Fruit fly (Drosophila melanogaster) whole organism, embryonic: Measurements from ENCODE around the gene Ugt37A3.
A peak's percentile ranks its signal among the peaks of the same experiment; 100 is the strongest.

ENCODE experiments used
- B-H2 ChIP-seq: fragments of 200-800 bp; sonication (Bioruptor generic); optimal IDR thresholded peaks from 2 replicates; lab custom pipeline; 2018; ENCODE audit warnings: missing biosample characterization, mild to moderate bottlenecking, missing genetic modification characterization
- Bdp1 ChIP-seq: fragments of 200-800 bp; sonication (Bioruptor generic); optimal IDR thresholded peaks from 3 replicates; lab custom pipeline; 2016; ENCODE audit warnings: missing biosample characterization, missing genetic modification characterization
- Blimp-1 ChIP-seq: fragments of 200-800 bp; sonication (Bioruptor generic); optimal IDR thresholded peaks from 3 replicates; lab custom pipeline; 2018; ENCODE audit warnings: missing biosample characterization, missing genetic modification characterization, mild to moderate bottlenecking, moderate library complexity, missing genetic modification reagents
- BtbVII ChIP-seq: fragments of 200-800 bp; sonication (Bioruptor generic); optimal IDR thresholded peaks from 3 replicates; lab custom pipeline; 2017; ENCODE audit warnings: missing biosample characterization, mild to moderate bottlenecking, missing genetic modification characterization
- CG10654 ChIP-seq: fragments of 200-800 bp; sonication (Bioruptor generic); optimal IDR thresholded peaks from 2 replicates; lab custom pipeline; 2016; ENCODE audit warnings: missing biosample characterization, missing genetic modification characterization
- CG11247 ChIP-seq: fragments of 200-800 bp; sonication (Bioruptor generic); IDR thresholded peaks from 2 replicates; pipeline ENCODE4 v1.3.6; 2022; ENCODE audit warnings: missing biosample characterization, missing genetic modification characterization
- CG11695 ChIP-seq: fragments of 200-800 bp; sonication (Bioruptor generic); IDR thresholded peaks from 3 replicates; pipeline ENCODE4 v1.3.6; 2022; ENCODE audit warnings: missing biosample characterization, missing genetic modification characterization
- CG12071 ChIP-seq: fragments of 200-800 bp; sonication (Bioruptor generic); optimal IDR thresholded peaks from 3 replicates; lab custom pipeline; 2018; ENCODE audit warnings: missing biosample characterization, mild to moderate bottlenecking, missing genetic modification characterization
- CG13287 ChIP-seq: fragments of 200-800 bp; sonication (Bioruptor generic); IDR thresholded peaks from 2 replicates; pipeline ENCODE4 v1.3.6; 2022; ENCODE audit warnings: missing biosample characterization, missing genetic modification characterization; ENCODE audit not compliant: partially characterized antibody
- CG13296 ChIP-seq: fragments of 200-800 bp; sonication (Bioruptor generic); optimal IDR thresholded peaks from 3 replicates; lab custom pipeline; 2018; ENCODE audit warnings: missing biosample characterization, mild to moderate bottlenecking, missing genetic modification characterization
- CG13424 ChIP-seq: fragments of 200-800 bp; sonication (Bioruptor generic); optimal IDR thresholded peaks from 2 replicates; lab custom pipeline; 2019; ENCODE audit warnings: missing biosample characterization, mild to moderate bottlenecking, missing genetic modification characterization, moderate library complexity
- CG1529 ChIP-seq: fragments of 200-800 bp; sonication (Bioruptor generic); optimal IDR thresholded peaks from 3 replicates; lab custom pipeline; 2018; ENCODE audit warnings: missing biosample characterization, missing genetic modification characterization
- CG15514 ChIP-seq: fragments of 200-800 bp; sonication (Bioruptor generic); optimal IDR thresholded peaks from 3 replicates; lab custom pipeline; 2017; ENCODE audit warnings: missing biosample characterization, missing genetic modification characterization, mild to moderate bottlenecking, moderate library complexity, missing genetic modification reagents
- CG15601 ChIP-seq: fragments of 200-800 bp; sonication (Bioruptor generic); optimal IDR thresholded peaks from 3 replicates; lab custom pipeline; 2019; ENCODE audit warnings: missing biosample characterization, mild to moderate bottlenecking, missing genetic modification characterization, moderate library complexity
- CG17829 ChIP-seq: fragments of 200-800 bp; optimal IDR thresholded peaks from 2 replicates; lab custom pipeline; 2019; ENCODE audit warnings: missing biosample characterization, mild to moderate bottlenecking, missing genetic modification characterization, moderate library complexity
- CG2116 ChIP-seq: fragments of 200-800 bp; sonication (Bioruptor generic); optimal IDR thresholded peaks from 3 replicates; lab custom pipeline; 2018; ENCODE audit warnings: missing biosample characterization, mild to moderate bottlenecking, missing genetic modification characterization
- CG30431 ChIP-seq: fragments of 200-800 bp; sonication (Bioruptor generic); optimal IDR thresholded peaks from 2 replicates; lab custom pipeline; 2017; ENCODE audit warnings: missing biosample characterization, missing genetic modification characterization
- CG33213 ChIP-seq: fragments of 200-800 bp; sonication (Bioruptor generic); optimal IDR thresholded peaks from 3 replicates; lab custom pipeline; 2016; ENCODE audit warnings: missing biosample characterization, missing genetic modification characterization
- CG34224 ChIP-seq: fragments of 200-800 bp; sonication (Bioruptor generic); IDR thresholded peaks from 3 replicates; pipeline ENCODE4 v1.3.6; 2022; ENCODE audit warnings: missing biosample characterization, missing genetic modification characterization; ENCODE audit not compliant: partially characterized antibody
- CG4328 ChIP-seq: fragments of 200-800 bp; sonication (Bioruptor generic); optimal IDR thresholded peaks from 3 replicates; lab custom pipeline; 2017; ENCODE audit warnings: missing biosample characterization, missing genetic modification reagents, missing genetic modification characterization
- CG4730 ChIP-seq: fragments of 200-800 bp; sonication (Bioruptor generic); IDR thresholded peaks from 2 replicates; pipeline ENCODE4 v1.3.6; 2022; ENCODE audit warnings: missing biosample characterization, missing genetic modification characterization
- CG6689 ChIP-seq: fragments of 200-800 bp; sonication (Bioruptor generic); IDR thresholded peaks from 2 replicates; pipeline ENCODE4 v1.3.6; 2022; ENCODE audit warnings: missing biosample characterization, missing genetic modification characterization
- CG6765 ChIP-seq: fragments of 200-800 bp; sonication (Bioruptor generic); optimal IDR thresholded peaks from 3 replicates; lab custom pipeline; 2017; ENCODE audit warnings: missing biosample characterization, mild to moderate bottlenecking, missing genetic modification characterization
- CG6854 ChIP-seq: fragments of 200-800 bp; sonication (Bioruptor generic); optimal IDR thresholded peaks from 3 replicates; lab custom pipeline; 2017; ENCODE audit warnings: missing biosample characterization, mild to moderate bottlenecking, missing genetic modification characterization
- CG7963 ChIP-seq: fragments of 200-800 bp; sonication (Bioruptor generic); IDR thresholded peaks from 3 replicates; pipeline ENCODE4 v1.3.6; 2022; ENCODE audit warnings: missing biosample characterization, missing genetic modification characterization; ENCODE audit not compliant: partially characterized antibody
- CG7987 ChIP-seq: fragments of 200-800 bp; sonication (Bioruptor generic); optimal IDR thresholded peaks from 2 replicates; lab custom pipeline; 2018; ENCODE audit warnings: missing biosample characterization, mild to moderate bottlenecking, missing genetic modification characterization, moderate library complexity
- CG9215 ChIP-seq: fragments of 200-800 bp; sonication (Bioruptor generic); IDR thresholded peaks from 2 replicates; pipeline ENCODE4 v1.3.6; 2022; ENCODE audit warnings: missing biosample characterization, missing genetic modification characterization
- CrebB ChIP-seq: fragments of 200-800 bp; sonication (Bioruptor generic); optimal IDR thresholded peaks from 3 replicates; lab custom pipeline; 2018; ENCODE audit warnings: missing biosample characterization, mild to moderate bottlenecking, missing genetic modification characterization
- D19B ChIP-seq: fragments of 200-800 bp; sonication (Bioruptor generic); optimal IDR thresholded peaks from 2 replicates; lab custom pipeline; 2017; ENCODE audit warnings: missing biosample characterization, mild to moderate bottlenecking, missing genetic modification characterization
- Dfd ChIP-seq, 2 experiments: fragments of >200 bp; optimal IDR thresholded peaks; 2 replicates each; lab custom pipeline; 2017; ENCODE audit warnings: missing biosample characterization in 2 of 2, missing genetic modification characterization in 2 of 2
- Dip2 ChIP-seq: fragments of 200-800 bp; sonication (Bioruptor generic); IDR thresholded peaks from 2 replicates; pipeline ENCODE4 v1.3.6; 2022; ENCODE audit warnings: missing biosample characterization, missing genetic modification characterization
- E2f2 ChIP-seq: fragments of 200-800 bp; sonication (Bioruptor generic); IDR thresholded peaks from 2 replicates; pipeline ENCODE4 v1.3.6; 2022; ENCODE audit warnings: missing biosample characterization, missing genetic modification characterization
- HmgZ ChIP-seq: fragments of 200-800 bp; sonication (Bioruptor generic); optimal IDR thresholded peaks from 2 replicates; lab custom pipeline; 2018; ENCODE audit warnings: missing biosample characterization, mild to moderate bottlenecking, missing genetic modification characterization
- Hmr ChIP-seq: fragments of 200-800 bp; sonication (Bioruptor generic); optimal IDR thresholded peaks from 3 replicates; lab custom pipeline; 2017; ENCODE audit warnings: mild to moderate bottlenecking, missing biosample characterization, missing genetic modification reagents, missing genetic modification characterization
- Med ChIP-seq: fragments of 200-800 bp; sonication (Bioruptor generic); peaks from one replicate; lab custom pipeline; 2016; ENCODE audit warnings: missing biosample characterization, missing genetic modification characterization, mild to moderate bottlenecking, inconsistent platforms, moderate library complexity
- PHDP ChIP-seq: fragments of 200-800 bp; sonication (Bioruptor generic); optimal IDR thresholded peaks from 3 replicates; lab custom pipeline; 2018; ENCODE audit warnings: missing biosample characterization, mild to moderate bottlenecking, missing genetic modification characterization, moderate library complexity
- Rfx ChIP-seq: fragments of 200-800 bp; sonication (Bioruptor generic); IDR thresholded peaks from 2 replicates; pipeline ENCODE4 v1.3.6; 2022; ENCODE audit warnings: missing biosample characterization, missing genetic modification characterization
- Spps ChIP-seq: fragments of 200-800 bp; sonication (Bioruptor generic); optimal IDR thresholded peaks from 2 replicates; lab custom pipeline; 2018; ENCODE audit warnings: missing biosample characterization, mild to moderate bottlenecking, missing genetic modification characterization
- Stat92E ChIP-seq, 3 experiments: fragments of >200 bp in 2 of 3; fragments of 200-800 bp in 1 of 3; sonication (Bioruptor generic) in 1 of 3; optimal IDR thresholded peaks; 2 replicates each; lab custom pipeline; 2017 to 2019; ENCODE audit warnings: missing biosample characterization in 3 of 3, missing genetic modification characterization in 3 of 3, mild to moderate bottlenecking in 1 of 3, moderate library complexity in 1 of 3
- Trl ChIP-seq, 3 experiments: fragments of >200 bp in 2 of 3; fragments of 200-800 bp in 1 of 3; sonication (Bioruptor generic) in 1 of 3; optimal IDR thresholded peaks; 2 replicates in 1 of 3; 3 replicates in 2 of 3; lab custom pipeline; 2016 to 2017; ENCODE audit warnings: missing biosample characterization in 1 of 3, missing genetic modification characterization in 1 of 3
- ems ChIP-seq: fragments of 200-800 bp; sonication (Bioruptor generic); optimal IDR thresholded peaks from 3 replicates; lab custom pipeline; 2016; ENCODE audit warnings: missing biosample characterization, missing genetic modification characterization
- eyg ChIP-seq: fragments of 200-800 bp; sonication (Bioruptor generic); optimal IDR thresholded peaks from 3 replicates; lab custom pipeline; 2016; ENCODE audit warnings: missing biosample characterization, missing genetic modification characterization
- gce ChIP-seq: fragments of 200-800 bp; sonication (Bioruptor generic); IDR thresholded peaks from 3 replicates; pipeline ENCODE4 v1.3.6; 2022; ENCODE audit warnings: missing biosample characterization, missing genetic modification characterization
- gcm ChIP-seq: fragments of 200-800 bp; sonication (Bioruptor generic); optimal IDR thresholded peaks from 2 replicates; lab custom pipeline; 2019; ENCODE audit warnings: missing biosample characterization, mild to moderate bottlenecking, missing genetic modification characterization, moderate library complexity
- jigr1 ChIP-seq: fragments of 200-800 bp; sonication (Bioruptor generic); IDR thresholded peaks from 3 replicates; pipeline ENCODE4 v1.3.6; 2022; ENCODE audit warnings: missing biosample characterization, missing genetic modification characterization
- nom ChIP-seq: fragments of 200-800 bp; sonication (Bioruptor generic); optimal IDR thresholded peaks from 2 replicates; lab custom pipeline; 2017; ENCODE audit warnings: missing biosample characterization, missing genetic modification characterization, mild to moderate bottlenecking, moderate library complexity, missing genetic modification reagents
- otp ChIP-seq: fragments of 200-800 bp; sonication (Bioruptor generic); IDR thresholded peaks from 3 replicates; pipeline ENCODE4, ENCODE4 v1.3.6; 2022; ENCODE audit warnings: missing biosample characterization, missing genetic modification characterization
- pita ChIP-seq: fragments of 200-800 bp; sonication (Bioruptor generic); optimal IDR thresholded peaks from 2 replicates; lab custom pipeline; 2017; ENCODE audit warnings: missing biosample characterization, mild to moderate bottlenecking, missing genetic modification characterization
- pros ChIP-seq: fragments of 200-800 bp; sonication (Bioruptor generic); optimal IDR thresholded peaks from 3 replicates; lab custom pipeline; 2019; ENCODE audit warnings: missing biosample characterization, mild to moderate bottlenecking, missing genetic modification characterization, moderate library complexity
- schlank ChIP-seq: fragments of 200-800 bp; sonication (Bioruptor generic); optimal IDR thresholded peaks from 2 replicates; lab custom pipeline; 2018; ENCODE audit warnings: missing biosample characterization, mild to moderate bottlenecking, missing genetic modification characterization

Ugt37A3 gene

dm6 chr3R:12716251-12716650 is 27.2 kb downstream of the Ugt37A3 start (continued):
- TF ChIP-seq CG1529 (GFP tag; lab: Kevin White, UChicago) (no peak), otp (GFP tag; lab: Robert Waterston, UW) (no peak), nom (GFP tag; lab: Kevin White, UChicago) (no peak), CG6765 (GFP tag; lab: Kevin White, UChicago) (peak; percentile 57), CG7987 (peak; percentile 26), CG33213 (GFP tag; lab: Kevin White, UChicago) (no peak), CG9215 (no peak), Dip2 (no peak), CrebB (tag; lab: Kevin White, UChicago) (peak; percentile 1), CG2116 (GFP tag; lab: Kevin White, UChicago) (no peak), CG4730 (GFP tag; lab: Robert Waterston, UW) (no peak), CG15514 (GFP tag; lab: Kevin White, UChicago) (no peak), Med (GFP tag; lab: Kevin White, UChicago) (peak; percentile 52), CG12071 (GFP tag; lab: Kevin White, UChicago) (peak; percentile 54), gcm (GFP tag; lab: Kevin White, UChicago) (no peak), BtbVII (GFP tag; lab: Kevin White, UChicago) (peak; percentile 69), Blimp-1 (GFP tag; lab: Kevin White, UChicago) (peak; percentile 28), CG11695 (GFP tag; lab: Robert Waterston, UW) (no peak), Hmr (peak; percentile 23), CG15601 (no peak), Rfx (GFP tag; lab: Robert Waterston, UW) (peak; percentile 23; the same call in 1 of the 2 replicates), Spps (tag; lab: Kevin White, UChicago) (no peak), schlank (peak; percentile 16), CG4328 (GFP tag; lab: Kevin White, UChicago) (no peak), B-H2 (GFP tag; lab: Kevin White, UChicago) (peak; percentile 60), CG13424 (no peak), CG6854 (GFP tag; lab: Kevin White, UChicago) (no peak), CG13296 (GFP tag; lab: Kevin White, UChicago) (peak; percentile 74), pita (GFP tag; lab: Kevin White, UChicago) (no peak), Stat92E (GFP tag; optimal IDR thresholded peaks at IDR 0.05; lab: Kevin White, UChicago) (no peak), CG30431 (GFP tag; lab: Kevin White, UChicago) (no peak), CG11247 (GFP tag; lab: Robert Waterston, UW) (no peak), pros (GFP tag; lab: Kevin White, UChicago) (no peak), CG13287 (no peak), CG17829 (no peak), PHDP (tag; lab: Kevin White, UChicago) (peak; percentile 20), jigr1 (no peak), HmgZ (tag; lab: Kevin White, UChicago) (peak; percentile 21), E2f2 (no peak), D19B (no peak), CG6689 (GFP tag; lab: Robert Waterston, UW) (no peak), Trl (optimal IDR thresholded peaks at IDR 0.05; lab: Kevin White, UChicago) (no peak), Trl (GFP tag; optimal IDR thresholded peaks at IDR 0.05; lab: Kevin White, UChicago) (no peak), eyg (GFP tag; lab: Kevin White, UChicago) (no peak), CG34224 (GFP tag; lab: Robert Waterston, UW) (no peak), Dfd (GFP tag; optimal IDR thresholded peaks at IDR 0.05; lab: Kevin White, UChicago) (no peak), ems (GFP tag; lab: Kevin White, UChicago) (no peak), gce (GFP tag; lab: Robert Waterston, UW) (no peak), Bdp1 (GFP tag; lab: Kevin White, UChicago) (no peak), CG7963 (GFP tag; lab: Robert Waterston, UW) (no peak), CG10654 (GFP tag; lab: Kevin White, UChicago) (no peak)
